Fruit fly (Drosophila melanogaster): ENCODE data around the gene scrib.

- TF ChIP-seq h (optimal IDR thresholded peaks at IDR 0.05), result no peak
- TF ChIP-seq Sin3A (optimal IDR thresholded peaks at IDR 0.05), result no peak
- no peak for TF ChIP-seq insv (optimal IDR thresholded peaks at IDR 0.05)
- no peak for TF ChIP-seq psq (optimal IDR thresholded peaks at IDR 0.05)
Measured at dm6 chr3R:26618818-26619217, 82.7 kb downstream of the scrib start, which contains the start of gene TwdlM.
